Worm (Caenorhabditis elegans) whole organism, L3 larva: ENCODE data around the gene Y82E9BR.10.

Experiments
- ceh-28 ChIP-seq: fragments of 150-350 bp; optimal IDR thresholded peaks from 2 replicates; lab custom pipeline; 2014; ENCODE audit warnings: missing biosample characterization, missing genetic modification reagents, missing genetic modification characterization
- ceh-9 ChIP-seq: sonication (generic microtip); optimal IDR thresholded peaks from 2 replicates; lab custom pipeline; 2018; ENCODE audit warnings: missing biosample characterization, missing genetic modification characterization
- daf-12 ChIP-seq: fragments of 150-350 bp; optimal IDR thresholded peaks from 2 replicates; lab custom pipeline; 2014; ENCODE audit warnings: missing biosample characterization, missing genetic modification reagents, missing genetic modification characterization
- egl-27 ChIP-seq: sonication (generic microtip); optimal IDR thresholded peaks from 4 replicates; lab custom pipeline; 2017; ENCODE audit warnings: missing biosample characterization, missing genetic modification reagents, missing genetic modification characterization
- elt-1 ChIP-seq: fragments of 150-350 bp; optimal IDR thresholded peaks from 2 replicates; lab custom pipeline; 2014; ENCODE audit warnings: missing biosample characterization, missing genetic modification characterization
- elt-2 ChIP-seq: sonication (generic microtip); optimal IDR thresholded peaks from 2 replicates; lab custom pipeline; 2016; ENCODE audit warnings: missing genetic modification reagents, mild to moderate bottlenecking, missing genetic modification characterization, missing compliant biosample characterization
- fkh-10 ChIP-seq: sonication (generic microtip); optimal IDR thresholded peaks from 2 replicates; lab custom pipeline; 2017; ENCODE audit warnings: missing biosample characterization, missing genetic modification reagents, missing genetic modification characterization
- fos-1 ChIP-seq: fragments of 150-350 bp; optimal IDR thresholded peaks from 2 replicates; lab custom pipeline; 2014; ENCODE audit warnings: missing biosample characterization, missing genetic modification characterization
- hmg-11 ChIP-seq: sonication (generic microtip); optimal IDR thresholded peaks from 2 replicates; lab custom pipeline; 2016; ENCODE audit warnings: missing genetic modification characterization, missing compliant biosample characterization
- jun-1 ChIP-seq: fragments of 150-350 bp; optimal IDR thresholded peaks from 2 replicates; lab custom pipeline; 2014; ENCODE audit warnings: missing biosample characterization, missing genetic modification reagents, missing genetic modification characterization
- lin-15B ChIP-seq: fragments of 150-350 bp; optimal IDR thresholded peaks from 2 replicates; lab custom pipeline; 2014; ENCODE audit warnings: missing biosample characterization, missing genetic modification characterization
- lsy-12 ChIP-seq: sonication (generic microtip); optimal IDR thresholded peaks from 2 replicates; lab custom pipeline; 2016; ENCODE audit warnings: mild to moderate bottlenecking, missing genetic modification characterization, missing compliant biosample characterization
- mdl-1 ChIP-seq: fragments of 150-350 bp; optimal IDR thresholded peaks from 2 replicates; lab custom pipeline; 2014; ENCODE audit warnings: missing biosample characterization, missing genetic modification characterization
- nfya-1 ChIP-seq: sonication (generic microtip); optimal IDR thresholded peaks from 2 replicates; lab custom pipeline; 2017; ENCODE audit warnings: missing genetic modification characterization, mild to moderate bottlenecking, missing compliant biosample characterization, antibody characterized with exemption, moderate library complexity; ENCODE audit not compliant: insufficient read depth
- nhr-11 ChIP-seq: fragments of 150-350 bp; optimal IDR thresholded peaks from 2 replicates; lab custom pipeline; 2014; ENCODE audit warnings: missing biosample characterization, missing genetic modification characterization
- nhr-23 ChIP-seq: fragments of 150-350 bp; optimal IDR thresholded peaks from 2 replicates; lab custom pipeline; 2014; ENCODE audit warnings: missing biosample characterization, missing genetic modification reagents, missing genetic modification characterization
- nhr-237 ChIP-seq: fragments of 150-350 bp; optimal IDR thresholded peaks from 2 replicates; lab custom pipeline; 2014; ENCODE audit warnings: missing biosample characterization, missing genetic modification characterization
- nhr-25 ChIP-seq: sonication (generic microtip); optimal IDR thresholded peaks from 2 replicates; lab custom pipeline; 2017; ENCODE audit warnings: missing biosample characterization, missing genetic modification characterization
- nhr-43 ChIP-seq: sonication (generic microtip); optimal IDR thresholded peaks from 2 replicates; lab custom pipeline; 2016; ENCODE audit warnings: mild to moderate bottlenecking, missing genetic modification characterization, missing compliant biosample characterization; ENCODE audit not compliant: poor library complexity, severe bottlenecking
- nhr-76 ChIP-seq: fragments of 150-350 bp; sonication (generic microtip); optimal IDR thresholded peaks from 5 replicates; lab custom pipeline; 2014; ENCODE audit warnings: missing biosample characterization, missing genetic modification characterization
- nhr-77 ChIP-seq: fragments of 150-350 bp; optimal IDR thresholded peaks from 2 replicates; lab custom pipeline; 2014; ENCODE audit warnings: missing biosample characterization, missing genetic modification characterization
- pha-4 ChIP-seq: fragments of 150-350 bp; optimal IDR thresholded peaks from 2 replicates; lab custom pipeline; 2014; ENCODE audit warnings: missing biosample characterization, missing genetic modification reagents, missing genetic modification characterization
- pqm-1 ChIP-seq: fragments of 150-350 bp; optimal IDR thresholded peaks from 2 replicates; lab custom pipeline; 2017; ENCODE audit warnings: missing biosample characterization, missing genetic modification characterization, inconsistent platforms
- sea-2 ChIP-seq: fragments of 150-350 bp; sonication (generic microtip); optimal IDR thresholded peaks from 4 replicates; lab custom pipeline; 2014; ENCODE audit warnings: missing biosample characterization, missing genetic modification reagents, missing genetic modification characterization
- skn-1 ChIP-seq: fragments of 150-350 bp; optimal IDR thresholded peaks from 2 replicates; lab custom pipeline; 2014; ENCODE audit warnings: missing biosample characterization, missing genetic modification characterization
- snpc-4 ChIP-seq: fragments of 150-350 bp; optimal IDR thresholded peaks from 2 replicates; lab custom pipeline; 2014; ENCODE audit warnings: missing biosample characterization, missing genetic modification characterization
- unc-39 ChIP-seq: sonication (generic microtip); optimal IDR thresholded peaks from 4 replicates; lab custom pipeline; 2017; ENCODE audit warnings: missing biosample characterization, missing genetic modification characterization
- unc-62 ChIP-seq: fragments of 150-350 bp; sonication (generic microtip); optimal IDR thresholded peaks from 4 replicates; lab custom pipeline; 2014; ENCODE audit warnings: missing biosample characterization, missing genetic modification reagents, missing genetic modification characterization
- ztf-11 ChIP-seq: fragments of 150-350 bp; optimal IDR thresholded peaks from 2 replicates; lab custom pipeline; 2014; ENCODE audit warnings: missing biosample characterization, missing genetic modification characterization
- ztf-4 ChIP-seq: fragments of 150-350 bp; optimal IDR thresholded peaks from 2 replicates; lab custom pipeline; 2014; ENCODE audit warnings: missing biosample characterization, missing genetic modification characterization

Gene Y82E9BR.10

ce11 chrIII:1392763-1393162 lies 17.4 kb upstream of the Y82E9BR.10 start:
- TF ChIP-seq hmg-11 (tag; lab: Kevin White, UChicago), result no peak
- TF ChIP-seq pqm-1 (tag; lab: Kevin White, UChicago), result peak; percentile 85
- TF ChIP-seq ceh-28 (tag; lab: Kevin White, UChicago), result no peak
- TF ChIP-seq egl-27 (tag; lab: Kevin White, UChicago), result no peak
- no peak for TF ChIP-seq nhr-43
- no peak for TF ChIP-seq nhr-77 (tag; lab: Kevin White, UChicago)
- peak; percentile 10 for TF ChIP-seq nfya-1 (tag; lab: Kevin White, UChicago)
- TF ChIP-seq jun-1 (tag; lab: Kevin White, UChicago), result peak; percentile 88
- no peak for TF ChIP-seq elt-1 (tag; lab: Kevin White, UChicago)
- peak; percentile 29 for TF ChIP-seq pha-4 (tag; lab: Kevin White, UChicago)
- no peak for TF ChIP-seq daf-12 (tag; lab: Kevin White, UChicago)
- peak; percentile 98 for TF ChIP-seq elt-2 (tag; lab: Kevin White, UChicago)
- no peak for TF ChIP-seq fkh-10 (GFP tag; lab: Kevin White, UChicago)
- no peak for TF ChIP-seq nhr-25 (tag; lab: Kevin White, UChicago)
- TF ChIP-seq snpc-4 (tag; lab: Kevin White, UChicago), result no peak
- no peak for TF ChIP-seq ztf-4 (tag; lab: Kevin White, UChicago)
- no peak for TF ChIP-seq unc-39

ce11 chrIII:1391752-1392151 lies 16.4 kb upstream of the Y82E9BR.10 start, which contains the start of gene pals-17:
TSS of gene pals-17 (minus strand) at chrIII:1391852.
- TF ChIP-seq nhr-77 (tag; lab: Kevin White, UChicago), result no peak
- TF ChIP-seq, all 47 proteins: peak for 0

- peak; percentile 72 for TF ChIP-seq jun-1 (tag; lab: Kevin White, UChicago)
- TF ChIP-seq skn-1, result no peak
- TF ChIP-seq elt-2 (tag; lab: Kevin White, UChicago), result peak; percentile 95
- TF ChIP-seq pqm-1 (tag; lab: Kevin White, UChicago), result peak; percentile 86
- no peak for TF ChIP-seq nhr-237 (tag; lab: Kevin White, UChicago)
- TF ChIP-seq fos-1 (tag; lab: Kevin White, UChicago), result peak; percentile 27
- no peak for TF ChIP-seq nhr-11 (tag; lab: Kevin White, UChicago)
- TF ChIP-seq nhr-77 (tag; lab: Kevin White, UChicago), result no peak
- no peak for TF ChIP-seq lin-15B (tag; lab: Kevin White, UChicago)
Measured at ce11 chrIII:1389988-1390387, 14.6 kb upstream of the Y82E9BR.10 start.

DNA sequence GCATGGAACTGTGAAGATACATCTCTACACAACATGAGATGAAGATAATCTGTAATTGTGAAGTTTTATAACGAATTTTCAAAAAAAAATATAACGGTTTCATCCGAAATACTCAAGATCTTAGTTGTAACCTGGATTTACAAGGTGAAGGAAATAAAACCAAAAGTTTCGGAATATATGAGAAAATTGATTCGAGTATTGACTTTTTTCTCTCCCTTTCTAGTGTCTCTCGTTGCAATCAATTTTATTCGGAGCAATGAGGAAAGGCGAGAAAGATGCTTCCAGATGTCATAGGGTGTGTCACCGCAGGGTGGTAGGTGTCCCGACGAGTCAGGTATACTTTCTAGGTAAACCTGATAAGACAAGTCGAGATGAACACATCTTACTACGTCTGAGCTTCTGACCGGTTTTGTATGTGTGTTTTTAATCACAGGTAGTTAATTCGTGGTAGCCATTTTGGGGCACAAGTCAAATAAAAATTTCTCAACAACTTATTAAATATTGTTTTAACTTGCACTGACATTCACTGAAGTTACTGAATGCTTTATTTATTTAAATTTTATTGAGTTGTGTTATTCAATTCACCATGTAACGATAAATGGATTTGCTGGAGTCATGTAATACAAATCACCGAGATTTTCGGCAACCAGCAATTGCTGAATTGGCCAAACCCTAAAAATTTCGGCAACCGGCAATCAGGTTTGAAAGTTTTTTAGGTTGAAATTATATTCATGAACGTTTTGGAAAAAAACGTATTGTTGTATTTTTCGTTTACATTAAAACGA lies 13.1 kb upstream of the Y82E9BR.10 start, which contains the start of gene pals-20:
pals-20 (minus strand) TSS at position 51 of the 785 bp plus-strand sequence.
- TF ChIP-seq sea-2 (GFP tag; lab: Kevin White, UChicago), result no peak
- TF ChIP-seq pqm-1 (tag; lab: Kevin White, UChicago), result peak; percentile 16
- peak; percentile 49 for TF ChIP-seq elt-2 (tag; lab: Kevin White, UChicago)

- TF ChIP-seq elt-2 (tag; lab: Kevin White, UChicago) (peak; percentile 31), mdl-1 (no peak), unc-62 (no peak), ztf-4 (tag; lab: Kevin White, UChicago) (no peak), nhr-23 (tag; lab: Kevin White, UChicago) (no peak), ztf-11 (tag; lab: Kevin White, UChicago) (no peak)
Measured at ce11 chrIII:1384694-1385093, 9.3 kb upstream of the Y82E9BR.10 start.

ce11 chrIII:1384092-1384491 lies 8.7 kb upstream of the Y82E9BR.10 start, which contains the start of the genes fbxa-138 and Y82E9BR.5:
TSS of gene fbxa-138 (minus strand) at chrIII:1384252.
TSS of gene Y82E9BR.5 (plus strand) at chrIII:1384370.
- TF ChIP-seq elt-2 (tag; lab: Kevin White, UChicago) (peak; percentile 81), nhr-76 (no peak), ceh-9 (tag; lab: Kevin White, UChicago) (no peak), egl-27 (tag; lab: Kevin White, UChicago) (no peak), jun-1 (tag; lab: Kevin White, UChicago) (peak; percentile 21), lsy-12 (no peak), skn-1 (no peak), pqm-1 (tag; lab: Kevin White, UChicago) (peak; percentile 32)
